Fruit fly (Drosophila melanogaster): Measurements from ENCODE around the gene CG13284.

DNA sequence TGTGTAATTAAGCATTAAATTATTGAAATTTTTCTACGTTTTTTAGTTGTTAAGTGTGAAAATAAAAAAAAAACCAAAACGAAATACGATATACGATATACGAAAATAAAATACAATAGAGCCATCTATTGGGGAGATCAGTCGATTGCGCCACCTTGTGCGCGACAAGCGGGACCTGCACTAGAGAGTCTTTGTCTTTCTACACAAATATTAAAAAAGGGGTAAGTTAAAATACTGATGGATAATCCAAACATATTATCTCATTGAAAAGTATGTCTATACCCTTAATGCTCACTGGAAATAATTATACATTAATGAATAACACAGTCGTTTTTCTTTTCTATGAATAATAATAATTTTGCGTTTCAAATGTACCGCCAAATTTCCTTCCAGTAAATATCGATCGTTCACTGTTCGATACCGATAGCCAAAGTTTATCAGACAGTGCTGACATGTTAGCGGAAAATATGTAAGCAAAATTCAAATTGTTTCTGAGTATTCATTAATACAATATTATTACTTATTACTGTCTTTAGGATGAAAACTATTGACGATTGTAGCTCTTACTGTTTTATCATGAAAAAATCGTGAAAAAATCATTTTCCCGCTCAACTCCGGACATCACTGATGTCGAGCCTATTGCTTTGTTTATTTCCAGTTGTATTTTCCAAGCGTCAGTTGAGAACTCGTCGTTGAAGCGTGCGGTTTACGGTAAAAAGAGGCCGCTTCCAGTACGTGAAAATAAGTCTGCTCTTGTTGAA is 32.3 kb downstream of the CG13284 start, which contains the start of gene mdy:
- TF ChIP-seq CG30403 (GFP tag; optimal IDR thresholded peaks at IDR 0.05) (peak; percentile 79), CG3281 (GFP tag; optimal IDR thresholded peaks at IDR 0.05) (peak; percentile 33), NFAT (GFP tag; IDR thresholded peaks at IDR 0.05) (peak; percentile 86), inv (GFP tag; IDR thresholded peaks at IDR 0.05; ENCODE audit: partially characterized antibody) (peak; percentile 38; the same call in 1 of the 2 replicates), CG6272 (GFP tag; IDR thresholded peaks at IDR 0.05) (peak; percentile 30; the same call in 1 of the 2 replicates), CG11085 (GFP tag; IDR thresholded peaks at IDR 0.05) (no peak; the same call in 1 of the 2 replicates)
